Worm (Caenorhabditis elegans): Measurements from ENCODE around the gene plk-1.
A peak's percentile ranks its signal among the peaks of the same experiment; 100 is the strongest.

- TF ChIP-seq ama-1 (optimal IDR thresholded peaks at IDR 0.05) = no peak
- no peak for TF ChIP-seq scrt-1 (GFP tag; IDR thresholded peaks at IDR 0.05)
- TF ChIP-seq B0310.2 (tag; optimal IDR thresholded peaks at IDR 0.05) = no peak
- no peak for TF ChIP-seq hmbx-1 (tag; optimal IDR thresholded peaks at IDR 0.05)
- no peak for TF ChIP-seq ets-7 (tag; optimal IDR thresholded peaks at IDR 0.05)
- peak; percentile 27 for TF ChIP-seq hmg-4 (GFP tag; optimal IDR thresholded peaks at IDR 0.05)
- TF ChIP-seq aly-1 (tag; optimal IDR thresholded peaks at IDR 0.05) = no peak
- no peak for TF ChIP-seq flt-1 (GFP tag; IDR thresholded peaks at IDR 0.05)
- peak; percentile 30 for TF ChIP-seq F13C5.2 (tag; optimal IDR thresholded peaks at IDR 0.05)
- no peak for TF ChIP-seq ceh-13 (GFP tag; optimal IDR thresholded peaks at IDR 0.05)
- no peak for TF ChIP-seq sea-1 (GFP tag; conservative IDR thresholded peaks at IDR 0.05)
- no peak for TF ChIP-seq pes-1 (GFP tag; IDR thresholded peaks at IDR 0.05)
- no peak for TF ChIP-seq ceh-36 (tag; optimal IDR thresholded peaks at IDR 0.05)
Measured at ce11 chrIII:8124323-8124722, 23.2 kb downstream of the plk-1 start.
